Fruit fly (Drosophila melanogaster) Kc167 (cell line): ENCODE measurements around the gene mRpL27.

Source experiments
- Myc ChIP-seq: fragments of >200 bp; optimal IDR thresholded peaks from 2 replicates; lab custom pipeline; 2017; ENCODE audit warnings: missing external identifiers
- h ChIP-seq: fragments of >200 bp; optimal IDR thresholded peaks from 3 replicates; lab custom pipeline; 2018; ENCODE audit warnings: missing external identifiers
- insv ChIP-seq: fragments of >200 bp; optimal IDR thresholded peaks from 3 replicates; lab custom pipeline; 2018; ENCODE audit warnings: missing external identifiers
- psq ChIP-seq: fragments of >200 bp; optimal IDR thresholded peaks from 2 replicates; lab custom pipeline; 2017; ENCODE audit warnings: missing external identifiers

DNA sequence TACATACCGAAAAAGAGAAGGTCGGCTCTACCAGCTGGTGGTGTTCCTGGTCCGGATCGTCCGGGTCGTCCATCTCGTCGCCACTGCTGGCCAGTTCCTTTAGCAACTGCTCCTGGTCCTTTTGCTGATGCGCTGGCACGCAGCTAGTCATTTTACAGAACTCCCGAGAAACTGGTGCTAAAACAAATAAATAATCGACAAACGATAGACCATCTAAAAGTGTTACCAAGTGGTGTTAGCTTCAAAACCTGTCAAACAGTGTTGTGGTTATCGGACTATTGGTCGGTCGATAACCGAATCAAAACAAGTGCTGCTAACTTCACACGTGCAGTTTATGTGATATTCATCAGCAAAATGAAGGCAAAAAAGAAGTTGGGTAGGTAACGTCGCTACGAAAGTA is 15.0 kb downstream of the mRpL27 start, which contains the start of the genes morgue and Elp3:
- no peak for TF ChIP-seq insv
- TF ChIP-seq psq (lab: Kevin White, UChicago), result no peak
- no peak for TF ChIP-seq Myc (lab: Kevin White, UChicago)
- TF ChIP-seq h (lab: Kevin White, UChicago), result no peak
